Fruit fly (Drosophila melanogaster): ENCODE data around the gene CG8927.

Gene CG8927

DNA sequence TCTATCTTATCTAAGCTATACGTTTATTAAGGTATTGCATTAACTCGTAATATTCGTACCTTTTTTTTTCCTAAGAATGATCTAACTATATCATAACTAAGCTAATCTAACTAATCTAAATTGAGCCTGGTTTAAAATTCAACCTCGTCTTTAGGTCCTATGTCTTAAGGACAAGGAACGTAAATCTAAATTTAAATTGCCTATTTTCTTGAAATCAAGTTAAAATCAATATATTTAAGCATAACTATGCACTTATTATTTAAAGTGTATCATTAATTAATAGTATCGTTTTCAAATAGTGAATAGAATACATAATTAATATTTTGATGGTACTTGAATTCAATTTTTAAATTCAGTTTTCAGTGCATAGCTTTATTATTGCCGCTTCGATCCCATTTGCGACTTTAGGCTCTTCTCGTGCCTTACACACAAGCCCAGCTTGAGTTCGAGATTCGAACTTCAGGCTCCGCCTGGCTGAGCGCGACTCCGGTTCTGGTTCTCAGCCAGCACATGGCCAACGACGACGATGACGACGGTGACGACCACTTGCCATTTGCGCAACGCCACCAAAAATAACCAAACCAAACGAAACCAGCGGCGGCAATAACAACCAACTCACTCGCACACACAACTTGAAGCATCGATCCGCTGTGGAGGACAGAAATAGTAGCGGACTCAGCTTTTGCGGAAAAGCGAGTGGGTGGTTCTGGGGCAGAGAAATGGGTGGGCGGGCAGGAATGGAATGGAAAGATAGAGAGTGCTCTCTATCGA lies 30.2 kb downstream of the CG8927 start (continued):
- TF ChIP-seq odd (GFP tag; optimal IDR thresholded peaks at IDR 0.05) (no peak), CG18476 (GFP tag; optimal IDR thresholded peaks at IDR 0.05) (no peak), esg (GFP tag; conservative IDR thresholded peaks at IDR 0.05) (no peak), zfh2 (GFP tag; optimal IDR thresholded peaks at IDR 0.05) (no peak), CG5953 (GFP tag; IDR thresholded peaks at IDR 0.05) (peak; percentile 44; the same call in 1 of the 2 replicates), fd96Cb (tag; optimal IDR thresholded peaks at IDR 0.05) (no peak), peb (GFP tag; IDR thresholded peaks at IDR 0.05) (no peak), CG5245 (GFP tag; optimal IDR thresholded peaks at IDR 0.05) (no peak), CG15479 (GFP tag; optimal IDR thresholded peaks at IDR 0.05) (no peak), CG16779 (GFP tag; IDR thresholded peaks at IDR 0.05) (no peak), sqz (GFP tag; optimal IDR thresholded peaks at IDR 0.05) (no peak), NK7.1 (GFP tag; optimal IDR thresholded peaks at IDR 0.05) (no peak), D19B (GFP tag; optimal IDR thresholded peaks at IDR 0.05) (no peak), Ssrp (tag; optimal IDR thresholded peaks at IDR 0.05) (no peak), caup (GFP tag; optimal IDR thresholded peaks at IDR 0.05; ENCODE audit: severe bottlenecking) (no peak), CoRest (tag; optimal IDR thresholded peaks at IDR 0.05) (no peak), CG3163 (GFP tag; optimal IDR thresholded peaks at IDR 0.05) (no peak), CG14965 (GFP tag; optimal IDR thresholded peaks at IDR 0.05; ENCODE audit: borderline replicate concordance) (no peak), CG3065 (GFP tag; optimal IDR thresholded peaks at IDR 0.05) (no peak), H2.0 (GFP tag; IDR thresholded peaks at IDR 0.05) (0 out of 2 replicates have a peak, but pooled peaks have one; percentile 14), Hr51 (GFP tag; optimal IDR thresholded peaks at IDR 0.05) (no peak), Adf1 (GFP tag; IDR thresholded peaks at IDR 0.05) (peak; percentile 41; the same call in 1 of the 2 replicates), CG3726 (GFP tag; IDR thresholded peaks at IDR 0.05) (no peak), vnd (GFP tag; IDR thresholded peaks at IDR 0.05; ENCODE audit: partially characterized antibody) (no peak), tio (GFP tag; optimal IDR thresholded peaks at IDR 0.05) (no peak), Mes4 (GFP tag; optimal IDR thresholded peaks at IDR 0.05) (no peak), fu2 (GFP tag; optimal IDR thresholded peaks at IDR 0.05) (no peak), Dref (GFP tag; IDR thresholded peaks at IDR 0.05) (no peak), CG11504 (tag; optimal IDR thresholded peaks at IDR 0.05) (no peak), CG30403 (GFP tag; optimal IDR thresholded peaks at IDR 0.05) (no peak), sens (GFP tag) (no peak), CG15269 (tag; optimal IDR thresholded peaks at IDR 0.05) (peak; percentile 18), Poxn (GFP tag; IDR thresholded peaks at IDR 0.05) (no peak), Dll (GFP tag; IDR thresholded peaks at IDR 0.05; ENCODE audit: partially characterized antibody) (no peak), CG9797 (GFP tag; optimal IDR thresholded peaks at IDR 0.05) (no peak), CG15601 (tag; optimal IDR thresholded peaks at IDR 0.05) (no peak), CG10959 (GFP tag; IDR thresholded peaks at IDR 0.05) (no peak), Dbx (GFP tag; IDR thresholded peaks at IDR 0.05) (0 out of 3 replicates have a peak, but pooled peaks have one; percentile 12), CG8089 (GFP tag; optimal IDR thresholded peaks at IDR 0.05) (no peak), NFAT (GFP tag; IDR thresholded peaks at IDR 0.05) (no peak), ro (GFP tag; IDR thresholded peaks at IDR 0.05) (no peak), CG2889 (GFP tag; IDR thresholded peaks at IDR 0.05) (no peak), hth (optimal IDR thresholded peaks at IDR 0.05) (no peak), CG14014 (GFP tag; IDR thresholded peaks at IDR 0.05) (no peak), prd (optimal IDR thresholded peaks at IDR 0.05) (no peak), prd (GFP tag; IDR thresholded peaks at IDR 0.05) (no peak), wek (GFP tag; optimal IDR thresholded peaks at IDR 0.05) (no peak), tna (GFP tag; IDR thresholded peaks at IDR 0.05; ENCODE audit: partially characterized antibody) (0 out of 2 replicates have a peak, but pooled peaks have one; percentile 19), Aef1 (GFP tag; IDR thresholded peaks at IDR 0.05) (no peak), Jarid2 (GFP tag; optimal IDR thresholded peaks at IDR 0.05) (no peak)
